Worm (Caenorhabditis elegans) whole organism, L4 larva: ENCODE data around the gene C37C3.1.

Source experiments
- aha-1 ChIP-seq: fragments of 150-350 bp; peaks from one replicate; lab custom pipeline; 2014; ENCODE audit warnings: missing biosample characterization, missing genetic modification characterization
- arid-1 ChIP-seq: fragments of 200-800 bp; sonication (Bioruptor generic); conservative IDR thresholded peaks from 2 replicates; pipeline ENCODE4 v1.3.6; 2022; ENCODE audit warnings: missing genetic modification reagents, missing genetic modification characterization, missing compliant biosample characterization
- ceh-20 ChIP-seq: fragments of 200-800 bp; sonication (Bioruptor generic); IDR thresholded peaks from 2 replicates; pipeline ENCODE4 v1.3.6; 2022; ENCODE audit warnings: missing genetic modification reagents, missing genetic modification characterization, missing compliant biosample characterization
- ceh-28 ChIP-seq: fragments of 150-350 bp; optimal IDR thresholded peaks from 2 replicates; lab custom pipeline; 2014; ENCODE audit warnings: missing biosample characterization, missing genetic modification reagents, missing genetic modification characterization
- ces-1 ChIP-seq: fragments of 150-350 bp; sonication (generic microtip); optimal IDR thresholded peaks from 4 replicates; lab custom pipeline; 2014; ENCODE audit warnings: missing biosample characterization, missing genetic modification reagents, missing genetic modification characterization
- ctbp-1 ChIP-seq: fragments of 200-800 bp; sonication (Bioruptor generic); IDR thresholded peaks from 2 replicates; pipeline ENCODE4 v1.3.6; 2022; ENCODE audit warnings: missing genetic modification reagents, missing genetic modification characterization, missing compliant biosample characterization
- daf-16 ChIP-seq, 3 experiments: sonication (generic microtip); optimal IDR thresholded peaks; 2 replicates each; lab custom pipeline; 2016 to 2017; ENCODE audit warnings: missing genetic modification characterization in 3 of 3, missing genetic modification reagents in 3 of 3, mild to moderate bottlenecking in 2 of 3, missing compliant biosample characterization in 2 of 3, missing biosample characterization in 1 of 3, moderate library complexity in 1 of 3
- dmd-6 ChIP-seq: fragments of 200-800 bp; sonication (Bioruptor generic); IDR thresholded peaks from 2 replicates; pipeline ENCODE4 v1.3.6; 2022; ENCODE audit warnings: missing genetic modification reagents, missing genetic modification characterization, missing compliant biosample characterization
- dpl-1 ChIP-seq: fragments of 150-350 bp; optimal IDR thresholded peaks from 2 replicates; lab custom pipeline; 2014; ENCODE audit warnings: missing biosample characterization, missing genetic modification reagents, missing genetic modification characterization
- egl-27 ChIP-seq: sonication (generic microtip); optimal IDR thresholded peaks from 3 replicates; lab custom pipeline; 2017; ENCODE audit warnings: missing biosample characterization, missing genetic modification reagents, missing genetic modification characterization
- fkh-10 ChIP-seq: fragments of 150-350 bp; optimal IDR thresholded peaks from 2 replicates; lab custom pipeline; 2014; ENCODE audit warnings: missing biosample characterization, missing genetic modification reagents, missing genetic modification characterization
- fos-1 ChIP-seq: fragments of 150-350 bp; optimal IDR thresholded peaks from 2 replicates; lab custom pipeline; 2014; ENCODE audit warnings: missing biosample characterization, missing genetic modification characterization
- hif-1 ChIP-seq, 2 experiments: sonication (generic microtip); optimal IDR thresholded peaks; 2 replicates each; lab custom pipeline; 2016 to 2017; ENCODE audit warnings: missing compliant biosample characterization in 2 of 2, missing genetic modification characterization in 2 of 2, missing genetic modification reagents in 2 of 2, missing genotype in 2 of 2, mild to moderate bottlenecking in 1 of 2
- hlh-11 ChIP-seq: fragments of 200-800 bp; sonication (Bioruptor generic); optimal IDR thresholded peaks from 2 replicates; lab custom pipeline; 2018; ENCODE audit warnings: mild to moderate bottlenecking, missing genetic modification characterization, missing compliant biosample characterization
- lin-13 ChIP-seq: fragments of 150-350 bp; optimal IDR thresholded peaks from 2 replicates; lab custom pipeline; 2014; ENCODE audit warnings: missing biosample characterization, missing genetic modification reagents, missing genetic modification characterization
- lin-15B ChIP-seq: fragments of 150-350 bp; sonication (generic microtip); optimal IDR thresholded peaks from 3 replicates; lab custom pipeline; 2014; ENCODE audit warnings: missing biosample characterization, missing genetic modification characterization
- lin-29 ChIP-seq: fragments of 200-800 bp; sonication (Bioruptor generic); IDR thresholded peaks from 2 replicates; pipeline ENCODE4 v1.3.6; 2022; ENCODE audit warnings: missing genetic modification reagents, missing genetic modification characterization, missing compliant biosample characterization
- lin-38 ChIP-seq: fragments of 200-800 bp; sonication (Bioruptor generic); IDR thresholded peaks from 2 replicates; pipeline ENCODE4 v1.3.6; 2022; ENCODE audit warnings: missing genetic modification reagents, missing genetic modification characterization, missing compliant biosample characterization
- lsy-2 ChIP-seq, 2 experiments: fragments of 150-350 bp in 1 of 2; sonication (generic microtip) in 1 of 2; optimal IDR thresholded peaks; 2 replicates each; lab custom pipeline; 2014 to 2017; ENCODE audit warnings: missing biosample characterization in 2 of 2, missing genetic modification characterization in 2 of 2
- mep-1 ChIP-seq: fragments of 150-350 bp; sonication (generic microtip); optimal IDR thresholded peaks from 3 replicates; lab custom pipeline; 2014; ENCODE audit warnings: missing biosample characterization, missing genetic modification characterization
- mes-2 ChIP-seq: sonication (generic microtip); optimal IDR thresholded peaks from 2 replicates; lab custom pipeline; 2016; ENCODE audit warnings: missing genotype, mild to moderate bottlenecking, missing genetic modification characterization, missing compliant biosample characterization; ENCODE audit not compliant: poor library complexity, severe bottlenecking
- mxl-3 ChIP-seq: fragments of 200-800 bp; sonication (Bioruptor generic); optimal IDR thresholded peaks from 2 replicates; lab custom pipeline; 2018; ENCODE audit warnings: mild to moderate bottlenecking, missing genetic modification characterization, missing compliant biosample characterization
- nhr-11 ChIP-seq: fragments of 150-350 bp; optimal IDR thresholded peaks from 2 replicates; lab custom pipeline; 2014; ENCODE audit warnings: missing biosample characterization, missing genetic modification characterization
- nhr-237 ChIP-seq: sonication (generic microtip); optimal IDR thresholded peaks from 2 replicates; lab custom pipeline; 2017; ENCODE audit warnings: missing biosample characterization, missing genetic modification characterization
- nhr-28 ChIP-seq: fragments of 150-350 bp; optimal IDR thresholded peaks from 2 replicates; lab custom pipeline; 2014; ENCODE audit warnings: missing biosample characterization, missing genetic modification characterization
- nhr-41 ChIP-seq: fragments of 200-800 bp; sonication (Bioruptor generic); IDR thresholded peaks from 2 replicates; pipeline ENCODE4 v1.3.6; 2022; ENCODE audit warnings: missing genetic modification reagents, missing genetic modification characterization, missing compliant biosample characterization
- nhr-77 ChIP-seq: fragments of 150-350 bp; optimal IDR thresholded peaks from 2 replicates; lab custom pipeline; 2014; ENCODE audit warnings: missing biosample characterization, missing genetic modification characterization
- php-3 ChIP-seq: fragments of 200-800 bp; sonication (Bioruptor generic); IDR thresholded peaks from 2 replicates; pipeline ENCODE4 v1.3.6; 2022; ENCODE audit warnings: missing genetic modification reagents, missing genetic modification characterization, missing compliant biosample characterization
- pqm-1 ChIP-seq: sonication (generic microtip); optimal IDR thresholded peaks from 2 replicates; lab custom pipeline; 2017; ENCODE audit warnings: missing biosample characterization, missing genetic modification characterization
- unc-130 ChIP-seq: sonication (generic microtip); optimal IDR thresholded peaks from 2 replicates; lab custom pipeline; 2016; ENCODE audit warnings: missing genetic modification reagents, missing genetic modification characterization, missing compliant biosample characterization
- unc-62 ChIP-seq, 3 experiments: fragments of 150-350 bp in 1 of 3; sonication (generic microtip); optimal IDR thresholded peaks in 2 of 3; peaks in 1 of 3; 1 replicate in 1 of 3; 2 replicates in 2 of 3; lab custom pipeline; 2014 to 2017; ENCODE audit warnings: missing biosample characterization in 3 of 3, missing genetic modification characterization in 3 of 3, missing genetic modification reagents in 3 of 3, missing genotype in 1 of 3
- zag-1 ChIP-seq: fragments of 150-350 bp; optimal IDR thresholded peaks from 2 replicates; lab custom pipeline; 2014; ENCODE audit warnings: missing biosample characterization, missing genetic modification characterization
- zip-11 ChIP-seq: fragments of 200-800 bp; sonication (Bioruptor generic); IDR thresholded peaks from 2 replicates; pipeline ENCODE4 v1.3.6; 2022; ENCODE audit warnings: missing genetic modification characterization, missing compliant biosample characterization

Gene C37C3.1

DNA sequence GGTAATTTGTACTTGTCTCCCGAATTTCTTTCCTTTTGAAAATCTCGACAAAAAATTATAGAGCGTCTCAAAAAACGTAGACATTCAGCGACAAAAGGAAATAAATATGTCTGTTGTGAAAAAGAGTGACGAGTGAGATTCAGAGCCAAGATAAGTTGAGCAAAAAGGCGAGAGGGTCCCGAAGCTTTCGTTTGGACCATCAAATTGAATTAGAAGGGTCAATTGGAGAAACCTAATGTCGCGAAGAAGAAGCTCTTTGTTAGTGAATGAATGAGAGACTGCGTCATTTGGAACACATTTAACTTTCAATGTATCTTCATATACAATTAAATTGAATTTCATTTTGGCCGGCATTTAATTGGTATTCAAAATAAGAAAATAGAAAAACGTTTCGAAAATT lies 41.3 kb upstream of the C37C3.1 start:
- TF ChIP-seq nhr-41 (no peak), fkh-10 (GFP tag; lab: Kevin White, UChicago) (peak; percentile 56), ces-1 (peak; percentile 65), ctbp-1 (GFP tag; lab: Robert Waterston, UW) (0 out of 2 replicates have a peak, but pooled peaks have one; percentile 31)

DNA sequence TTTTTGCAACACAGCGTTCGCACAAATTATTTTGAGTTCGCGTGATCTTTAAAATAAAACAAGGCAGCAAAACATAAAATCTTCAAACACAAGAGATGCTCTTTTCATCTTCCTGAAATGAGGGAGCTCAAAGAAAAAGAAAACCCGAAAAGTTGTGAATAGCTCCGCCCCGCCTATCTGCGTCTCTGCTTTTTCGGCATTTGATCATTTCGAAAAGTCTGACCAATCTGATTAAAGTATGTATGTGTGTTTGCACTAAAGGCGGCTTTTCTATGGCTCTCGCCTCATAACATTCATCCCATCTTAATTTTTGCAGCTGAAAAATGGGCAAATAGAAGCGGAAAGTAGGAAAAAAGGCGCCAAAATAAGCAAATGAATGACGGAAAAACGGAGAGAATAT lies 38.2 kb upstream of the C37C3.1 start:
- TF ChIP-seq fkh-10 (GFP tag; lab: Kevin White, UChicago) (peak; percentile 19), daf-16 (GFP tag; optimal IDR thresholded peaks at IDR 0.05; lab: Kevin White, UChicago) (no peak), daf-16 (tag; optimal IDR thresholded peaks at IDR 0.05; lab: Kevin White, UChicago) (no peak)
- TF ChIP-seq, all 104 proteins: peak for 1

DNA sequence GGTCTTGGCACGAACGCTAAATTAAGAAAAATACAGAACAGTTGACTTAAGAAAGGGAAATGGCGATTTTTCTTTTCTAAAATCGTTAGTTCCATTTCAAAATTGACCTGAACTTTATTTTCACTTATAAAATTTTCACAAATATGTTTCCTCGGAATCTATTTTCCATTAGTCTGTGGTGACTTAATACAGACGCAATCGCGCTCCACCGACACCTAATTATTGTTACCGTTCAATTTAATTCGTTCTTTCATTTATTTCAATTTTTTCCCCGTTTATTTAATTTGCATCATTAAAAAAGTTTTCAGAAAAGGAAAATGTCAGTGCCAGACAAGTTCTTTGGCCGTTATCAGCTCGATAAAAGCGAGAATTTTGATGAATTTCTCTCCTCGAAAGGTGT lies 37.5 kb upstream of the C37C3.1 start, which contains the start of gene lbp-4:
TSS of gene lbp-4 (plus strand) at position 309 of the 400 bp plus-strand sequence.
- TF ChIP-seq pqm-1, result peak; percentile 56
- no peak for TF ChIP-seq zag-1 (tag; lab: Kevin White, UChicago)
- TF ChIP-seq dmd-6 (GFP tag; lab: Robert Waterston, UW), result peak; percentile 41; the same call in 1 of the 2 replicates
- TF ChIP-seq dpl-1, result peak; percentile 23
- TF ChIP-seq mes-2 (tag; lab: Kevin White, UChicago), result peak; percentile 89
- peak in 1 of 2 experiments; percentile 46 for TF ChIP-seq hif-1 (tag; optimal IDR thresholded peaks at IDR 0.05; lab: Kevin White, UChicago)
- TF ChIP-seq lin-29 (GFP tag; lab: Robert Waterston, UW), result no peak
- peak; percentile 8 for TF ChIP-seq hlh-11
- peak in 1 of 2 experiments; percentile 64 for TF ChIP-seq lsy-2 (tag; optimal IDR thresholded peaks at IDR 0.05; lab: Kevin White, UChicago)
- TF ChIP-seq lin-38 (GFP tag; lab: Robert Waterston, UW), result peak; percentile 88
- no peak for TF ChIP-seq arid-1 (GFP tag; lab: Robert Waterston, UW)
- TF ChIP-seq egl-27 (tag; lab: Kevin White, UChicago), result no peak
- peak; percentile 61 for TF ChIP-seq mep-1 (tag; lab: Kevin White, UChicago)
- peak; percentile 17 for TF ChIP-seq aha-1 (tag; lab: Kevin White, UChicago)
- no peak for TF ChIP-seq lin-15B (tag; lab: Kevin White, UChicago)
- TF ChIP-seq unc-130 (GFP tag; lab: Kevin White, UChicago), result peak; percentile 15
- no peak for TF ChIP-seq lin-13 (GFP tag; lab: Kevin White, UChicago)
- TF ChIP-seq ceh-28 (tag; lab: Kevin White, UChicago), result no peak
- peak; percentile 57 for TF ChIP-seq nhr-77 (tag; lab: Kevin White, UChicago)
- peak; percentile 32 for TF ChIP-seq nhr-28

DNA sequence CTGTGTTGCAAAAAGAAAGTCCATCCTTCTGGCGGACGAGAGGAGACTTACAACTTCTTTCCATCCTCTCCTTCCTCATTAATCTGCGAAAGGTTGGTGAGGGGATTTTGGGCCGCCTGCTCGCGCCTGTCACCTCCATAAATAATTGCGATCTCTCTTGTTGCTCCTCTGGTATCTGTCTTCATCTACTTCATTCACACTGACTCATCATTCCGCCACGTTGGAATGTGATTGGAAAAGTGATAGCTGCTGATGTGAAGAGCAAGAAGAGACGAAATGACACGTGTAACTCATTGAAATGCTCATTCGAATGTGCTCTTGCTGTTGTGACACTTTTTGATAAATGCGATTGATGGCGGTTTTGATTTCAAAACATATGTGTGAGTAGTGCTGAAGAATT lies 35.1 kb upstream of the C37C3.1 start:
- TF ChIP-seq ceh-28 (tag; lab: Kevin White, UChicago), result no peak
- TF ChIP-seq zip-11 (GFP tag; lab: Robert Waterston, UW), result no peak
- peak; percentile 63 for TF ChIP-seq hlh-11
- no peak for TF ChIP-seq nhr-237 (tag; lab: Kevin White, UChicago)
- peak; percentile 65 for TF ChIP-seq nhr-11 (tag; lab: Kevin White, UChicago)
- no peak for TF ChIP-seq php-3
- peak in 1 of 2 experiments; percentile 74 for TF ChIP-seq daf-16 (GFP tag; optimal IDR thresholded peaks at IDR 0.05; lab: Kevin White, UChicago)
- no peak for TF ChIP-seq daf-16 (tag; optimal IDR thresholded peaks at IDR 0.05; lab: Kevin White, UChicago)
- TF ChIP-seq ceh-20, result peak; percentile 68; the same call in 1 of the 2 replicates
- TF ChIP-seq unc-130 (GFP tag; lab: Kevin White, UChicago), result no peak
- TF ChIP-seq mxl-3, result peak; percentile 71
- peak in 1 of 2 experiments; percentile 98 for TF ChIP-seq unc-62 (GFP tag; optimal IDR thresholded peaks at IDR 0.05 in 1 of 2; lab: Kevin White, UChicago)
- TF ChIP-seq unc-62 (tag; optimal IDR thresholded peaks at IDR 0.05; lab: Kevin White, UChicago), result no peak
- no peak for TF ChIP-seq fos-1 (tag; lab: Kevin White, UChicago)
